Fruit fly (Drosophila melanogaster) ovary, adult (tissue): ENCODE results near the gene FASN2.

ENCODE experiments used
- CG17801 ChIP-seq: fragments of 200-800 bp; optimal IDR thresholded peaks from 2 replicates; lab custom pipeline; 2019; ENCODE audit warnings: missing biosample characterization, mild to moderate bottlenecking, missing genetic modification characterization, moderate library complexity; ENCODE audit not compliant: partially characterized antibody

The FASN2 gene

dm6 chr2L:3043647-3044046 is at the start of gene FASN2:
Gene FASN2 (plus strand): TSS chr2L:3043947.
- TF ChIP-seq CG17801 (GFP tag; lab: Kevin White, UChicago) = no peak

- TF ChIP-seq CG17801 (GFP tag; lab: Kevin White, UChicago) = peak; percentile 15
Observed at dm6 chr2L:2999113-2999512, 44.6 kb upstream of the FASN2 start, which contains the start of gene Ccdc85. Gene Ccdc85 (plus strand): TSS chr2L:2999286.

dm6 chr2L:2999609-3000008 is 44.1 kb upstream of the FASN2 start:
- no peak for TF ChIP-seq CG17801 (GFP tag; lab: Kevin White, UChicago)

dm6 chr2L:3000517-3000934 is 43.2 kb upstream of the FASN2 start:
- no peak for TF ChIP-seq CG17801 (GFP tag; lab: Kevin White, UChicago)

dm6 chr2L:3001953-3002352 is 41.8 kb upstream of the FASN2 start:
- TF ChIP-seq CG17801 (GFP tag; lab: Kevin White, UChicago) = no peak

- TF ChIP-seq CG17801 (GFP tag; lab: Kevin White, UChicago) = no peak
Observed at dm6 chr2L:3003399-3003798, 40.3 kb upstream of the FASN2 start.

- no peak for TF ChIP-seq CG17801 (GFP tag; lab: Kevin White, UChicago)
Observed at dm6 chr2L:3004601-3005000, 39.1 kb upstream of the FASN2 start.

- no peak for TF ChIP-seq CG17801 (GFP tag; lab: Kevin White, UChicago)
Observed at dm6 chr2L:3005483-3005882, 38.3 kb upstream of the FASN2 start.

dm6 chr2L:3006194-3006593 is 37.6 kb upstream of the FASN2 start:
- TF ChIP-seq CG17801 (GFP tag; lab: Kevin White, UChicago) = no peak

dm6 chr2L:3006925-3007426 is 36.8 kb upstream of the FASN2 start:
- no peak for TF ChIP-seq CG17801 (GFP tag; lab: Kevin White, UChicago)

dm6 chr2L:3009438-3009837 is 34.3 kb upstream of the FASN2 start:
- TF ChIP-seq CG17801 (GFP tag; lab: Kevin White, UChicago) = no peak

dm6 chr2L:3011484-3011883 is 32.3 kb upstream of the FASN2 start:
- TF ChIP-seq CG17801 (GFP tag; lab: Kevin White, UChicago) = no peak

- no peak for TF ChIP-seq CG17801 (GFP tag; lab: Kevin White, UChicago)
Observed at dm6 chr2L:3012780-3013179, 31.0 kb upstream of the FASN2 start.

- TF ChIP-seq CG17801 (GFP tag; lab: Kevin White, UChicago) = peak; percentile 23
Observed at dm6 chr2L:3018212-3018611, 25.5 kb upstream of the FASN2 start, which contains the start of the genes CG17224 and CG17264. Gene CG17224 (minus strand): TSS chr2L:3018308. Gene CG17264 (plus strand): TSS chr2L:3018508.

- peak; percentile 38 for TF ChIP-seq CG17801 (GFP tag; lab: Kevin White, UChicago)
Observed at dm6 chr2L:3022986-3023385, 20.8 kb upstream of the FASN2 start, which contains the start of the genes alpha4GT1 and Prp40. Gene alpha4GT1 (minus strand): TSS chr2L:3023141. Gene Prp40 (plus strand): TSS chr2L:3023226.

dm6 chr2L:3029012-3029411 is 14.7 kb upstream of the FASN2 start, which contains the start of the genes Sf3b2 and CG17219:
Gene Sf3b2 (minus strand): TSS chr2L:3029168.
Gene CG17219 (plus strand): TSS chr2L:3029253.
- TF ChIP-seq CG17801 (GFP tag; lab: Kevin White, UChicago) = peak; percentile 15
